Fruit fly (Drosophila melanogaster) whole organism, embryonic: ENCODE measurements around the gene Argk1.

ENCODE experiments used
- CG10543 ChIP-seq: fragments of 200-800 bp; sonication (Bioruptor generic); optimal IDR thresholded peaks from 3 replicates; lab custom pipeline; 2017; ENCODE audit warnings: missing biosample characterization, mild to moderate bottlenecking, missing genetic modification characterization, moderate library complexity
- CG11456 ChIP-seq: fragments of 200-800 bp; sonication (Bioruptor generic); IDR thresholded peaks from 3 replicates; pipeline ENCODE4 v1.3.6; 2022; ENCODE audit warnings: missing biosample characterization, missing genetic modification characterization
- CG12769 ChIP-seq: fragments of 200-800 bp; sonication (Bioruptor generic); optimal IDR thresholded peaks from 2 replicates; lab custom pipeline; 2019; ENCODE audit warnings: missing biosample characterization, mild to moderate bottlenecking, missing genetic modification characterization, moderate library complexity
- CG13775 ChIP-seq: fragments of 200-800 bp; sonication (Bioruptor generic); optimal IDR thresholded peaks from 3 replicates; lab custom pipeline; 2017; ENCODE audit warnings: missing biosample characterization, mild to moderate bottlenecking, missing genetic modification characterization
- CG14860 ChIP-seq: fragments of 200-800 bp; sonication (Bioruptor generic); IDR thresholded peaks from 3 replicates; pipeline ENCODE4 v1.3.6; 2022; ENCODE audit warnings: missing biosample characterization, missing genetic modification characterization; ENCODE audit not compliant: partially characterized antibody
- CG15479 ChIP-seq: fragments of 200-800 bp; sonication (Bioruptor generic); optimal IDR thresholded peaks from 3 replicates; lab custom pipeline; 2019; ENCODE audit warnings: missing biosample characterization, mild to moderate bottlenecking, missing genetic modification characterization, moderate library complexity
- CG17361 ChIP-seq: fragments of 200-800 bp; sonication (Bioruptor generic); IDR thresholded peaks from 3 replicates; pipeline ENCODE4 v1.3.6; 2022; ENCODE audit warnings: missing biosample characterization, missing genetic modification characterization
- CG2116 ChIP-seq: fragments of 200-800 bp; sonication (Bioruptor generic); optimal IDR thresholded peaks from 3 replicates; lab custom pipeline; 2018; ENCODE audit warnings: missing biosample characterization, mild to moderate bottlenecking, missing genetic modification characterization
- CG2678 ChIP-seq: fragments of 200-800 bp; sonication (Bioruptor generic); optimal IDR thresholded peaks from 3 replicates; lab custom pipeline; 2019; ENCODE audit warnings: missing biosample characterization, mild to moderate bottlenecking, missing genetic modification characterization, moderate library complexity
- CG2889 ChIP-seq: fragments of 200-800 bp; sonication (Bioruptor generic); IDR thresholded peaks from 3 replicates; pipeline ENCODE4 v1.3.6; 2022; ENCODE audit warnings: missing biosample characterization, missing genetic modification characterization
- CG30431 ChIP-seq: fragments of 200-800 bp; sonication (Bioruptor generic); optimal IDR thresholded peaks from 2 replicates; lab custom pipeline; 2017; ENCODE audit warnings: missing biosample characterization, missing genetic modification characterization
- CG3281 ChIP-seq: fragments of 200-800 bp; sonication (Bioruptor generic); optimal IDR thresholded peaks from 3 replicates; lab custom pipeline; 2017; ENCODE audit warnings: missing biosample characterization, mild to moderate bottlenecking, missing genetic modification characterization
- CG34224 ChIP-seq: fragments of 200-800 bp; sonication (Bioruptor generic); IDR thresholded peaks from 3 replicates; pipeline ENCODE4 v1.3.6; 2022; ENCODE audit warnings: missing biosample characterization, missing genetic modification characterization; ENCODE audit not compliant: partially characterized antibody
- CG34422 ChIP-seq: fragments of 200-800 bp; sonication (Bioruptor generic); IDR thresholded peaks from 3 replicates; pipeline ENCODE4 v1.3.6; 2022; ENCODE audit warnings: missing biosample characterization, missing genetic modification characterization
- CG3726 ChIP-seq: fragments of 200-800 bp; sonication (Bioruptor generic); IDR thresholded peaks from 3 replicates; pipeline ENCODE4, ENCODE4 v1.3.6; 2022; ENCODE audit warnings: missing biosample characterization, missing genetic modification characterization
- CG3838 ChIP-seq: fragments of 200-800 bp; sonication (Bioruptor generic); optimal IDR thresholded peaks from 3 replicates; lab custom pipeline; 2016; ENCODE audit warnings: missing biosample characterization, missing genetic modification characterization
- CG3995 ChIP-seq: fragments of 200-800 bp; sonication (Bioruptor generic); optimal IDR thresholded peaks from 3 replicates; lab custom pipeline; 2016; ENCODE audit warnings: missing biosample characterization, missing genetic modification characterization
- CG4617 ChIP-seq: fragments of 200-800 bp; sonication (Bioruptor generic); optimal IDR thresholded peaks from 3 replicates; lab custom pipeline; 2016; ENCODE audit warnings: missing biosample characterization, missing genetic modification characterization, borderline replicate concordance
- CG5180 ChIP-seq: fragments of 200-800 bp; sonication (Bioruptor generic); optimal IDR thresholded peaks from 3 replicates; lab custom pipeline; 2017; ENCODE audit warnings: missing biosample characterization, missing genetic modification characterization, mild to moderate bottlenecking, moderate library complexity, missing genetic modification reagents
- CG5245 ChIP-seq: fragments of 200-800 bp; sonication (Bioruptor generic); optimal IDR thresholded peaks from 3 replicates; lab custom pipeline; 2016; ENCODE audit warnings: missing biosample characterization, missing genetic modification characterization
- CG7963 ChIP-seq: fragments of 200-800 bp; sonication (Bioruptor generic); IDR thresholded peaks from 3 replicates; pipeline ENCODE4 v1.3.6; 2022; ENCODE audit warnings: missing biosample characterization, missing genetic modification characterization; ENCODE audit not compliant: partially characterized antibody
- CG8478 ChIP-seq: fragments of >200 bp; optimal IDR thresholded peaks from 2 replicates; lab custom pipeline; 2018
- CG9437 ChIP-seq: fragments of 200-800 bp; sonication (Bioruptor generic); optimal IDR thresholded peaks from 2 replicates; lab custom pipeline; 2018; ENCODE audit warnings: missing biosample characterization, mild to moderate bottlenecking, missing genetic modification characterization
- CG9876 ChIP-seq: fragments of 200-800 bp; sonication (Bioruptor generic); optimal IDR thresholded peaks from 2 replicates; lab custom pipeline; 2016; ENCODE audit warnings: missing biosample characterization, missing genetic modification characterization
- D19A ChIP-seq: fragments of 200-800 bp; optimal IDR thresholded peaks from 3 replicates; lab custom pipeline; 2019; ENCODE audit warnings: missing biosample characterization, mild to moderate bottlenecking, missing genetic modification characterization, moderate library complexity
- Dbx ChIP-seq: fragments of 200-800 bp; sonication (Bioruptor generic); IDR thresholded peaks from 3 replicates; pipeline ENCODE4 v1.3.6; 2022; ENCODE audit warnings: missing biosample characterization, missing genetic modification characterization
- Hmr ChIP-seq: fragments of 200-800 bp; sonication (Bioruptor generic); optimal IDR thresholded peaks from 3 replicates; lab custom pipeline; 2017; ENCODE audit warnings: mild to moderate bottlenecking, missing biosample characterization, missing genetic modification reagents, missing genetic modification characterization
- Myb ChIP-seq: fragments of 200-800 bp; sonication (Bioruptor generic); optimal IDR thresholded peaks from 2 replicates; lab custom pipeline; 2016; ENCODE audit warnings: missing biosample characterization, missing genetic modification characterization
- amos ChIP-seq: fragments of 200-800 bp; sonication (Bioruptor generic); IDR thresholded peaks from 2 replicates; pipeline ENCODE4 v1.3.6; 2022; ENCODE audit warnings: missing biosample characterization, missing genetic modification characterization; ENCODE audit not compliant: partially characterized antibody
- bsh ChIP-seq, 2 experiments: fragments of 200-800 bp; sonication (Bioruptor generic); optimal IDR thresholded peaks; 2 replicates each; lab custom pipeline; 2017 to 2018; ENCODE audit warnings: mild to moderate bottlenecking in 2 of 2, missing biosample characterization in 2 of 2, missing genetic modification characterization in 2 of 2, moderate library complexity in 1 of 2
- btn ChIP-seq: fragments of 200-800 bp; sonication (Bioruptor generic); optimal IDR thresholded peaks from 2 replicates; lab custom pipeline; 2016; ENCODE audit warnings: missing biosample characterization, missing genetic modification characterization
- cas ChIP-seq: fragments of 200-800 bp; sonication (Bioruptor generic); IDR thresholded peaks from 2 replicates; pipeline ENCODE4 v1.3.6; 2022; ENCODE audit warnings: missing biosample characterization, missing genetic modification characterization
- chif ChIP-seq, 2 experiments: fragments of 200-800 bp; sonication (Bioruptor generic); optimal IDR thresholded peaks; 3 replicates each; lab custom pipeline; 2016; ENCODE audit warnings: missing biosample characterization in 2 of 2, missing genetic modification characterization in 2 of 2
- dimm ChIP-seq: fragments of 200-800 bp; sonication (Bioruptor generic); IDR thresholded peaks from 2 replicates; pipeline ENCODE4 v1.3.6; 2022; ENCODE audit warnings: missing biosample characterization, missing genetic modification characterization
- dmrt99B ChIP-seq: fragments of 200-800 bp; sonication (Bioruptor generic); optimal IDR thresholded peaks from 2 replicates; lab custom pipeline; 2018; ENCODE audit warnings: missing biosample characterization, mild to moderate bottlenecking, missing genetic modification characterization, moderate library complexity
- en ChIP-seq: fragments of 200-800 bp; sonication (Bioruptor generic); optimal IDR thresholded peaks from 2 replicates; lab custom pipeline; 2016; ENCODE audit warnings: missing biosample characterization, missing genetic modification characterization
- ftz-f1 ChIP-seq: fragments of 200-800 bp; sonication (Bioruptor generic); optimal IDR thresholded peaks from 2 replicates; lab custom pipeline; 2016; ENCODE audit warnings: missing biosample characterization, missing genetic modification characterization
- grn ChIP-seq: fragments of 200-800 bp; sonication (Bioruptor generic); optimal IDR thresholded peaks from 3 replicates; lab custom pipeline; 2017; ENCODE audit warnings: missing biosample characterization, missing genetic modification characterization
- nerfin-1 ChIP-seq: fragments of 200-800 bp; sonication (Bioruptor generic); optimal IDR thresholded peaks from 3 replicates; lab custom pipeline; 2019; ENCODE audit warnings: missing biosample characterization, mild to moderate bottlenecking, missing genetic modification characterization, moderate library complexity
- psq ChIP-seq: fragments of 200-800 bp; sonication (Bioruptor generic); optimal IDR thresholded peaks from 2 replicates; lab custom pipeline; 2017; ENCODE audit warnings: missing biosample characterization, missing genetic modification characterization
- pzg ChIP-seq: fragments of 200-800 bp; sonication (Bioruptor generic); optimal IDR thresholded peaks from 3 replicates; lab custom pipeline; 2018; ENCODE audit warnings: missing biosample characterization, mild to moderate bottlenecking, missing genetic modification characterization, moderate library complexity
- repo ChIP-seq: fragments of 200-800 bp; sonication (Bioruptor generic); optimal IDR thresholded peaks from 2 replicates; lab custom pipeline; 2016; ENCODE audit warnings: missing biosample characterization, missing genetic modification characterization
- sens-2 ChIP-seq: fragments of 200-800 bp; sonication (Bioruptor generic); IDR thresholded peaks from 2 replicates; pipeline ENCODE4 v1.3.6; 2022; ENCODE audit warnings: missing biosample characterization, missing genetic modification characterization
- slou ChIP-seq: fragments of 200-800 bp; sonication (Bioruptor generic); optimal IDR thresholded peaks from 3 replicates; lab custom pipeline; 2016; ENCODE audit warnings: missing biosample characterization, missing genetic modification characterization
- so ChIP-seq: fragments of 200-800 bp; sonication (Bioruptor generic); IDR thresholded peaks from 3 replicates; pipeline ENCODE4 v1.3.6; 2022; ENCODE audit warnings: missing biosample characterization, missing genetic modification characterization
- twi ChIP-seq: fragments of 200-800 bp; optimal IDR thresholded peaks from 2 replicates; lab custom pipeline; 2019; ENCODE audit warnings: missing biosample characterization, mild to moderate bottlenecking, missing genetic modification characterization, moderate library complexity
- tx ChIP-seq: fragments of 200-800 bp; sonication (Bioruptor generic); optimal IDR thresholded peaks from 2 replicates; lab custom pipeline; 2016; ENCODE audit warnings: missing biosample characterization, missing genetic modification characterization
- zen ChIP-seq: fragments of 200-800 bp; sonication (Bioruptor generic); optimal IDR thresholded peaks from 3 replicates; lab custom pipeline; 2018; ENCODE audit warnings: missing biosample characterization, mild to moderate bottlenecking, missing genetic modification characterization, moderate library complexity

Gene Argk1

DNA sequence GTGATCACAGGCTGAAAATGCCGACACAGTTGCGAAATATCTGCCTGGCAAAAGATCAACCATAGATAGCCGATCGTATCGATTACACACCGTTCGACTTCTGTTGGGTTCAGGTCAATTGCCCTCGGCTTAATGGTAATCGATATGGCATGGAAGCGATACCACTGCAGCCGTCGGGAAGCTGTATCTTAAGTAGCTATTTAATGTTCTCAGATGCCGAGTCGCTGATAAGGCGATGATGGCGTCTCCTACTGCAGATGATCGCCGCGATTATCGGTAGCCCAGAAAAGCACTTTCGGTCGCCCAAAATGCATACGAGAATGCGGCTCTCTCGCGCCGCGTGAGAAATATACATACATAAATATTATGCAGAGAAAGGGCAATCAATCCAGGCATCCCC is 28.2 kb downstream of the Argk1 start:
- TF ChIP-seq D19A (tag; lab: Kevin White, UChicago): no peak
- peak; percentile 59 for TF ChIP-seq grn (GFP tag; lab: Kevin White, UChicago)
- TF ChIP-seq zen: peak; percentile 78
- peak; percentile 83 for TF ChIP-seq CG15479 (GFP tag; lab: Kevin White, UChicago)

- TF ChIP-seq amos (GFP tag; lab: Robert Waterston, UW) (no peak), slou (no peak), bsh (GFP tag; optimal IDR thresholded peaks at IDR 0.05; lab: Kevin White, UChicago) (peak in 1 of 2 experiments; percentile 67), CG17361 (GFP tag; lab: Robert Waterston, UW) (peak; percentile 33; the same call in 2 of the 3 replicates), nerfin-1 (tag; lab: Kevin White, UChicago) (peak; percentile 70), dmrt99B (tag; lab: Kevin White, UChicago) (peak; percentile 81), CG9876 (no peak), CG2116 (GFP tag; lab: Kevin White, UChicago) (no peak), CG3838 (no peak), tx (GFP tag; lab: Kevin White, UChicago) (peak; percentile 8), CG13775 (GFP tag; lab: Kevin White, UChicago) (peak; percentile 33), CG4617 (no peak), CG3726 (GFP tag; lab: Robert Waterston, UW) (0 out of 3 replicates have a peak, but pooled peaks have one; percentile 5), chif (GFP tag; optimal IDR thresholded peaks at IDR 0.05; lab: Kevin White, UChicago) (peak; percentile 43 to 60), Myb (no peak), repo (GFP tag; lab: Kevin White, UChicago) (no peak), CG3995 (GFP tag; lab: Kevin White, UChicago) (no peak), CG5180 (GFP tag; lab: Kevin White, UChicago) (peak; percentile 43), CG2889 (GFP tag; lab: Robert Waterston, UW) (0 out of 3 replicates have a peak, but pooled peaks have one; percentile 24), CG9437 (GFP tag; lab: Kevin White, UChicago) (no peak), CG7963 (GFP tag; lab: Robert Waterston, UW) (no peak), CG2678 (tag; lab: Kevin White, UChicago) (peak; percentile 71), CG34224 (GFP tag; lab: Robert Waterston, UW) (no peak), CG12769 (no peak), CG8478 (lab: Kevin White, UChicago) (no peak), sens-2 (peak; percentile 48; the same call in 1 of the 2 replicates), CG5245 (GFP tag; lab: Kevin White, UChicago) (peak; percentile 70), cas (GFP tag; lab: Robert Waterston, UW) (no peak), btn (peak; percentile 76), dimm (GFP tag; lab: Robert Waterston, UW) (0 out of 2 replicates have a peak, but pooled peaks have one; percentile 15), CG3281 (GFP tag; lab: Kevin White, UChicago) (no peak), Dbx (no peak), ftz-f1 (GFP tag; lab: Kevin White, UChicago) (no peak), CG10543 (no peak), Hmr (GFP tag; lab: Kevin White, UChicago) (no peak), CG30431 (peak; percentile 13), psq (GFP tag; lab: Kevin White, UChicago) (no peak), CG14860 (GFP tag; lab: Robert Waterston, UW) (no peak), twi (tag; lab: Kevin White, UChicago) (no peak), CG11456 (no peak), so (GFP tag; lab: Robert Waterston, UW) (peak; percentile 76), pzg (no peak), CG34422 (GFP tag; lab: Robert Waterston, UW) (peak; percentile 61; the same call in 1 of the 3 replicates), en (GFP tag; lab: Kevin White, UChicago) (no peak)
Observed at dm6 chr3L:9033999-9034626, 31.7 kb downstream of the Argk1 start.
